Fruit fly (Drosophila melanogaster) whole organism: Measurements from ENCODE around the gene CG31457.

Experiments used
- CG8478 ChIP-seq: fragments of >200 bp; optimal IDR thresholded peaks from 2 replicates; lab custom pipeline; 2018; ENCODE audit warnings: inconsistent platforms
- Dll ChIP-seq: fragments of >200 bp; optimal IDR thresholded peaks from 2 replicates; lab custom pipeline; 2017
- EcR ChIP-seq, 2 experiments: fragments of >200 bp; optimal IDR thresholded peaks; 2 replicates each; lab custom pipeline; 2017; ENCODE audit warnings: missing biosample characterization in 2 of 2, missing genetic modification characterization in 2 of 2, missing genetic modification reagents in 2 of 2
- pan ChIP-seq: fragments of >200 bp; optimal IDR thresholded peaks from 2 replicates; lab custom pipeline; 2017
- psq ChIP-seq: fragments of >200 bp; optimal IDR thresholded peaks from 2 replicates; lab custom pipeline; 2017
- usp ChIP-seq: fragments of >200 bp; optimal IDR thresholded peaks from 2 replicates; lab custom pipeline; 2017; ENCODE audit warnings: missing biosample characterization, missing genetic modification characterization, mixed read lengths

dm6 chr3R:23159289-23159956 is 31.6 kb upstream of the CG31457 start, which contains the start of gene VhaAC39-2:
- TF ChIP-seq psq (lab: Kevin White, UChicago) = no peak
- TF ChIP-seq CG8478 = no peak
- no peak for TF ChIP-seq pan (lab: Kevin White, UChicago)
- no peak for TF ChIP-seq Dll (lab: Kevin White, UChicago)
- no peak for TF ChIP-seq EcR (GFP tag; optimal IDR thresholded peaks at IDR 0.05; lab: Kevin White, UChicago)
- no peak for TF ChIP-seq usp
